Fruit fly (Drosophila melanogaster) whole organism, adult: ENCODE results near the gene CG11656.

ENCODE experiments used
- CG11617 ChIP-seq: fragments of 200-800 bp; sonication (Bioruptor generic); optimal IDR thresholded peaks from 2 replicates; lab custom pipeline; 2017; ENCODE audit warnings: mild to moderate bottlenecking, missing biosample characterization, missing genetic modification reagents, missing genetic modification characterization
- CG1620 ChIP-seq: fragments of 200-800 bp; sonication (Bioruptor generic); optimal IDR thresholded peaks from 2 replicates; lab custom pipeline; 2016; ENCODE audit warnings: missing biosample characterization, missing genetic modification characterization
- CG7045 ChIP-seq: fragments of 200-800 bp; sonication (Bioruptor generic); optimal IDR thresholded peaks from 2 replicates; lab custom pipeline; 2017; ENCODE audit warnings: missing biosample characterization, mild to moderate bottlenecking, missing genetic modification characterization
- CG7101 ChIP-seq: fragments of 200-800 bp; sonication (Bioruptor generic); optimal IDR thresholded peaks from 2 replicates; lab custom pipeline; 2018; ENCODE audit warnings: missing biosample characterization, mild to moderate bottlenecking, missing genetic modification characterization, moderate library complexity
- Hr96 ChIP-seq: fragments of 200-800 bp; sonication (Bioruptor generic); optimal IDR thresholded peaks from 2 replicates; lab custom pipeline; 2016; ENCODE audit warnings: missing biosample characterization, missing genetic modification characterization
- Mnt ChIP-seq: fragments of 200-800 bp; sonication (Bioruptor generic); optimal IDR thresholded peaks from 2 replicates; lab custom pipeline; 2016; ENCODE audit warnings: missing biosample characterization, mild to moderate bottlenecking, missing genetic modification characterization
- bab1 ChIP-seq: fragments of 200-800 bp; sonication (Bioruptor generic); optimal IDR thresholded peaks from 3 replicates; lab custom pipeline; 2019; ENCODE audit warnings: missing biosample characterization, mild to moderate bottlenecking, missing genetic modification characterization, moderate library complexity
- cnc ChIP-seq, 2 experiments: fragments of >200 bp; optimal IDR thresholded peaks; 2 replicates each; lab custom pipeline; 2017
- pad ChIP-seq: fragments of 200-800 bp; sonication (Bioruptor generic); optimal IDR thresholded peaks from 3 replicates; lab custom pipeline; 2017; ENCODE audit warnings: missing biosample characterization, missing genetic modification characterization, mild to moderate bottlenecking, moderate library complexity, missing genetic modification reagents
- toe ChIP-seq: fragments of 200-800 bp; sonication (Bioruptor generic); optimal IDR thresholded peaks from 2 replicates; lab custom pipeline; 2016; ENCODE audit warnings: missing biosample characterization, missing genetic modification characterization

DNA sequence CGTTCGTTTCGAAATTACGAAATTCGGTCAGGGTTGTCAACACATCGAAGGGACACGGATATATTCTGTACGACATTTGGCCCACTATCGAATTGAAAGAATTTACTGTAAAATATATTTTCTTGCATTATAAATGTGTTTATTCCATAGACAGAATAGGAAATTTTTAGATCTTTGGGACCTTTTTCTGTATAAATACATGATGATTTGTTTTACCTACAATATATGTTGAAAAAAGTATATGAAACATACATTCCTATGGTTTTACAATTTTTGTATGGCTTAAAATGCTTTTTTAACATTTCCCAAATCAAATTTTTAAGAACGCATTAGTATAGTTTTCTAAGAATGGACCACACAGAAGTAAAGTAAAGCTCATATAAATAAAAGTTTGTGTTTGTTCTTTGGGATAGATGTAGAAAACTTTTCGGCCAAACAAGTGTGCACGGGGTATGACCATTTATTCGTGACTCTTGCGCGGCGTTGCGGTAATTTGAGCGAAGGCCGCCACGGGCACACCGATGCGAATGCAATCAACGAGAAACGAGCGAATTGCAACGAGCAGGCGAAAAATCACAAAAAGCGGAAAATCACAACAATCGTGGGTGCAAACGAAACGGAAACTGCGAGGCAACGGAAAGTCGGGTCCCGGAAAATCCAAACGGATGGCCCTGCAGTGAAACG lies 12.0 kb upstream of the CG11656 start, which contains the start of the genes CG17327, CG44194 and CG7518:
- TF ChIP-seq pad (GFP tag; lab: Kevin White, UChicago), result no peak
- TF ChIP-seq bab1 (GFP tag; lab: Kevin White, UChicago), result peak; percentile 5
- peak; percentile 27 for TF ChIP-seq toe
- TF ChIP-seq cnc (optimal IDR thresholded peaks at IDR 0.05; lab: Kevin White, UChicago), result no peak
- TF ChIP-seq Mnt (GFP tag; lab: Kevin White, UChicago), result peak; percentile 56
- peak; percentile 52 for TF ChIP-seq Hr96
- no peak for TF ChIP-seq CG7101 (tag; lab: Kevin White, UChicago)
- no peak for TF ChIP-seq CG7045 (GFP tag; lab: Kevin White, UChicago)
- TF ChIP-seq CG1620 (GFP tag; lab: Kevin White, UChicago), result no peak
- TF ChIP-seq CG11617 (GFP tag; lab: Kevin White, UChicago), result peak; percentile 34
